Fruit fly (Drosophila melanogaster): Measurements from ENCODE around the gene FER.

Gene FER

DNA sequence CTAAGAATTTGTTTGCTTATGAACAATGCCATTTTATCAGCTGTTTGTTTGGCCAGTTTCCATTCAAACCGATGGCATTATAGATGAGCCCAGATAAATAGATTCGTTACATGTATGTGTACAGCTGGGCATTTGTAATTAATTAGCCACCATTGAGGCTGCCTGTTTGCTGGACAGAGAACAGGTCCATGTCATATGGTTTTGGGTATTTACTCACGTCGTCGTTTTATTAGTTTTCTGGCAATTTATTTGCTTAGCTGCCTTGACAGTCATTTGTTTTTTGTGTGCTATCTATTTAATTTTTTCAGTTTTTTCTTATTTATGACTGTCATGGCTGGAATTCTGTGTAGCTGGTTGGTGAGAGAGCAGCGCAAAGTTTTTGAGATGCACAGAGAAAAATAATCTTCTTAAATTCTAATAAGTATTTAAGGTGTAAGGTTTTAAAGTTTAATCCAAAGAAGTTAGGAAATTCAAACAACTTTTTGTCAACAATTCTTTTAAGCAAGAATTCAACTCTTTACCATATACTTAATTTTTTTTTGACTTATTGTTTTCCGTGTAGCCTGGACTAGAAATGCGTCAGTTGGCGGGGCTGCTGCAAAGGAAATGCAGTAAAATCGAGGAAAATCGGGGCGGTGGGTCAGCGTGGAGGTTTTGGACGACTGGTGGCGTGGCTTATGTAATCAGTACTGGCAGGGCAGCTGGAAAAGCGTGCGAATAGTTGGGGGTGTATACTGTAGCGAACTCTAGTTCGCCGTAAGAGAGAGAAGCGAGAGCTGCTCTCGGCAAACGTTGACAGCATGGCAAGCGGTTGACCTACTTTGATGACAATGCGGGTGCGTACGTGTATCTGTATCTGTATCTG is 40.4 kb upstream of the FER start (continued):
- TF ChIP-seq fd96Cb (tag; optimal IDR thresholded peaks at IDR 0.05) (peak; percentile 87), Ets65A (GFP tag) (peak; percentile 96), onecut (GFP tag; IDR thresholded peaks at IDR 0.05) (peak; percentile 53), CG18619 (GFP tag; optimal IDR thresholded peaks at IDR 0.05) (peak; percentile 79), CG15479 (GFP tag; optimal IDR thresholded peaks at IDR 0.05) (no peak), rib (GFP tag; IDR thresholded peaks at IDR 0.05) (peak; percentile 60; the same call in 1 of the 2 replicates), amos (GFP tag; IDR thresholded peaks at IDR 0.05; ENCODE audit: partially characterized antibody) (no peak), lbe (GFP tag; optimal IDR thresholded peaks at IDR 0.05) (no peak), Mrtf (GFP tag; IDR thresholded peaks at IDR 0.05) (peak; percentile 88; the same call in 2 of the 3 replicates), tna (GFP tag; IDR thresholded peaks at IDR 0.05; ENCODE audit: partially characterized antibody) (no peak), CG13775 (GFP tag; optimal IDR thresholded peaks at IDR 0.05) (peak; percentile 76), CG1233 (GFP tag; optimal IDR thresholded peaks at IDR 0.05) (peak; percentile 82), CG8281 (tag; optimal IDR thresholded peaks at IDR 0.05) (peak; percentile 69), Eip74EF (GFP tag; optimal IDR thresholded peaks at IDR 0.05) (peak in 1 of 2 experiments; percentile 78), ap (GFP tag; IDR thresholded peaks at IDR 0.05) (peak; percentile 85), HHEX (GFP tag; optimal IDR thresholded peaks at IDR 0.05) (peak; percentile 87), gro (GFP tag; optimal IDR thresholded peaks at IDR 0.05) (peak; percentile 87), Ssrp (tag; optimal IDR thresholded peaks at IDR 0.05) (peak; percentile 83), Kr (GFP tag; optimal IDR thresholded peaks at IDR 0.05) (no peak), CG32532 (GFP tag; IDR thresholded peaks at IDR 0.05) (peak; percentile 90), C15 (GFP tag; IDR thresholded peaks at IDR 0.05) (peak; percentile 75; the same call in 2 of the 3 replicates), CG8765 (GFP tag; IDR thresholded peaks at IDR 0.05) (no peak), pum (GFP tag; optimal IDR thresholded peaks at IDR 0.05) (peak; percentile 76), CG10147 (GFP tag; optimal IDR thresholded peaks at IDR 0.05) (peak; percentile 82), CG34376 (GFP tag; optimal IDR thresholded peaks at IDR 0.05) (peak; percentile 56), Ravus (GFP tag; IDR thresholded peaks at IDR 0.05) (peak; percentile 33), CG11085 (GFP tag; IDR thresholded peaks at IDR 0.05) (peak; percentile 64; the same call in 1 of the 2 replicates), trem (tag; optimal IDR thresholded peaks at IDR 0.05) (peak; percentile 69), Optix (GFP tag; IDR thresholded peaks at IDR 0.05) (peak; percentile 58; the same call in 2 of the 3 replicates), chn (GFP tag; optimal IDR thresholded peaks at IDR 0.05) (peak; percentile 80), klu (GFP tag; IDR thresholded peaks at IDR 0.05) (peak; percentile 75), CG9876 (GFP tag; optimal IDR thresholded peaks at IDR 0.05) (peak; percentile 19), sd (tag; optimal IDR thresholded peaks at IDR 0.05) (peak; percentile 77), wdn (GFP tag; IDR thresholded peaks at IDR 0.05) (peak; percentile 75), jumu (GFP tag; optimal IDR thresholded peaks at IDR 0.05) (peak; percentile 78), hbn (GFP tag; IDR thresholded peaks at IDR 0.05; ENCODE audit: partially characterized antibody) (no peak), gfzf (GFP tag; optimal IDR thresholded peaks at IDR 0.05) (no peak), cas (GFP tag; IDR thresholded peaks at IDR 0.05) (peak; percentile 68), CG3838 (GFP tag; optimal IDR thresholded peaks at IDR 0.05) (peak; percentile 38), TFAM (GFP tag; optimal IDR thresholded peaks at IDR 0.05) (no peak), stc (GFP tag; IDR thresholded peaks at IDR 0.05) (peak; percentile 80), CG7372 (GFP tag; IDR thresholded peaks at IDR 0.05) (peak; percentile 54; the same call in 1 of the 2 replicates), CG1529 (GFP tag; optimal IDR thresholded peaks at IDR 0.05) (peak; percentile 61), ab (GFP tag; optimal IDR thresholded peaks at IDR 0.05) (no peak), ato (GFP tag; IDR thresholded peaks at IDR 0.05; ENCODE audit: partially characterized antibody) (no peak), CTCF (GFP tag; optimal IDR thresholded peaks at IDR 0.05) (peak; percentile 40), CG8924 (tag; optimal IDR thresholded peaks at IDR 0.05) (peak; percentile 91), CG6813 (GFP tag; optimal IDR thresholded peaks at IDR 0.05) (peak; percentile 53), Dp (GFP tag; optimal IDR thresholded peaks at IDR 0.05) (no peak)

Data from whole organism, embryonic.